Worm (Caenorhabditis elegans): ENCODE data around the gene tag-120.

Gene tag-120

ce11 chrV:9752918-9753317 lies 43.3 kb upstream of the tag-120 start, which contains the start of gene F58E6.6:
F58E6.6 (minus strand) TSS chrV:9753018.
- TF ChIP-seq ceh-39 (tag; optimal IDR thresholded peaks at IDR 0.05) (no peak), blmp-1 (tag; optimal IDR thresholded peaks at IDR 0.05) (no peak), tbx-8 (GFP tag; optimal IDR thresholded peaks at IDR 0.05) (no peak)

ce11 chrV:9750308-9750707 lies 40.7 kb upstream of the tag-120 start, which contains the start of gene F58E6.4:
F58E6.4 (minus strand) TSS chrV:9750408.
- TF ChIP-seq snpc-4 (tag; optimal IDR thresholded peaks at IDR 0.05) (no peak), unc-39 (tag; optimal IDR thresholded peaks at IDR 0.05) (no peak), drap-1 (GFP tag; optimal IDR thresholded peaks at IDR 0.05) (no peak), unc-62 (GFP tag; optimal IDR thresholded peaks at IDR 0.05) (no peak), nhr-2 (tag; optimal IDR thresholded peaks at IDR 0.05) (no peak), ham-2 (GFP tag; optimal IDR thresholded peaks at IDR 0.05) (no peak), ceh-39 (tag; optimal IDR thresholded peaks at IDR 0.05) (no peak), zip-8 (tag; optimal IDR thresholded peaks at IDR 0.05) (no peak), bed-3 (GFP tag; optimal IDR thresholded peaks at IDR 0.05) (no peak), unc-120 (tag; optimal IDR thresholded peaks at IDR 0.05; ENCODE audit: poor library complexity, severe bottlenecking) (no peak), lin-13 (tag; optimal IDR thresholded peaks at IDR 0.05) (no peak), tbx-8 (GFP tag; optimal IDR thresholded peaks at IDR 0.05) (no peak), elt-3 (tag; optimal IDR thresholded peaks at IDR 0.05) (no peak), ceh-83 (GFP tag; optimal IDR thresholded peaks at IDR 0.05) (no peak), sem-2 (GFP tag; optimal IDR thresholded peaks at IDR 0.05) (no peak), flh-1 (GFP tag; optimal IDR thresholded peaks at IDR 0.05) (no peak), pha-4 (tag; optimal IDR thresholded peaks at IDR 0.05) (no peak), cnd-1 (tag; optimal IDR thresholded peaks at IDR 0.05) (no peak)

ce11 chrV:9744934-9745333 lies 35.3 kb upstream of the tag-120 start, which contains the start of gene F58E6.13:
F58E6.13 (plus strand) TSS chrV:9745234.
- TF ChIP-seq zip-8 (tag; optimal IDR thresholded peaks at IDR 0.05) (no peak), nhr-2 (tag; optimal IDR thresholded peaks at IDR 0.05) (no peak), ham-2 (GFP tag; optimal IDR thresholded peaks at IDR 0.05) (no peak), lin-13 (tag; optimal IDR thresholded peaks at IDR 0.05) (no peak), flh-1 (GFP tag; optimal IDR thresholded peaks at IDR 0.05) (no peak), sem-2 (GFP tag; optimal IDR thresholded peaks at IDR 0.05) (no peak), elt-3 (tag; optimal IDR thresholded peaks at IDR 0.05) (no peak), ces-1 (GFP tag; optimal IDR thresholded peaks at IDR 0.05) (no peak), pha-4 (tag; optimal IDR thresholded peaks at IDR 0.05) (no peak), lin-32 (GFP tag; optimal IDR thresholded peaks at IDR 0.05) (no peak), mep-1 (tag; optimal IDR thresholded peaks at IDR 0.05) (no peak), snpc-4 (tag; optimal IDR thresholded peaks at IDR 0.05) (no peak), bed-3 (GFP tag; optimal IDR thresholded peaks at IDR 0.05) (no peak), unc-120 (tag; optimal IDR thresholded peaks at IDR 0.05; ENCODE audit: poor library complexity, severe bottlenecking) (no peak), elt-1 (tag; optimal IDR thresholded peaks at IDR 0.05; ENCODE audit: borderline replicate concordance, insufficient read depth) (no peak), nhr-76 (tag; optimal IDR thresholded peaks at IDR 0.05) (no peak), tbx-8 (GFP tag; optimal IDR thresholded peaks at IDR 0.05) (no peak), ceh-83 (GFP tag; optimal IDR thresholded peaks at IDR 0.05) (no peak), M03D4.4 (tag; optimal IDR thresholded peaks at IDR 0.05) (no peak), sptf-1 (tag; optimal IDR thresholded peaks at IDR 0.05) (no peak)

- TF ChIP-seq ceh-83 (GFP tag; optimal IDR thresholded peaks at IDR 0.05): no peak
- TF ChIP-seq mls-2 (tag; optimal IDR thresholded peaks at IDR 0.05): no peak
- no peak for TF ChIP-seq unc-120 (tag; optimal IDR thresholded peaks at IDR 0.05; ENCODE audit: poor library complexity, severe bottlenecking)
- no peak for TF ChIP-seq nhr-28 (tag; optimal IDR thresholded peaks at IDR 0.05)
Observed at ce11 chrV:9740858-9741257, 31.2 kb upstream of the tag-120 start, which contains the start of gene sta-2. sta-2 (plus strand) TSS chrV:9741206.

- TF ChIP-seq mep-1 (tag; optimal IDR thresholded peaks at IDR 0.05) (no peak), unc-39 (tag; optimal IDR thresholded peaks at IDR 0.05) (no peak)
Observed at ce11 chrV:9739402-9739801, 29.8 kb upstream of the tag-120 start, which contains the start of gene marc-1. marc-1 (plus strand) TSS chrV:9739702.

ce11 chrV:9738077-9738705 lies 28.6 kb upstream of the tag-120 start:
- TF ChIP-seq sptf-1 (tag; optimal IDR thresholded peaks at IDR 0.05): no peak
- no peak for TF ChIP-seq ham-2 (GFP tag; optimal IDR thresholded peaks at IDR 0.05)
- TF ChIP-seq M03D4.4 (tag; optimal IDR thresholded peaks at IDR 0.05): no peak
- TF ChIP-seq nhr-28 (tag; optimal IDR thresholded peaks at IDR 0.05): no peak
- TF ChIP-seq sem-2 (GFP tag; optimal IDR thresholded peaks at IDR 0.05): no peak
- no peak for TF ChIP-seq bed-3 (GFP tag; optimal IDR thresholded peaks at IDR 0.05)
- no peak for TF ChIP-seq ceh-83 (GFP tag; optimal IDR thresholded peaks at IDR 0.05)
- no peak for TF ChIP-seq mep-1 (tag; optimal IDR thresholded peaks at IDR 0.05)
- TF ChIP-seq flh-1 (GFP tag; optimal IDR thresholded peaks at IDR 0.05): no peak
- no peak for TF ChIP-seq lin-13 (tag; optimal IDR thresholded peaks at IDR 0.05)
- TF ChIP-seq ceh-43 (GFP tag; optimal IDR thresholded peaks at IDR 0.05): no peak
- TF ChIP-seq mab-5 (tag; optimal IDR thresholded peaks at IDR 0.05): no peak
- TF ChIP-seq unc-39 (tag; optimal IDR thresholded peaks at IDR 0.05): no peak
- TF ChIP-seq lsy-2 (tag; optimal IDR thresholded peaks at IDR 0.05): no peak
- no peak for TF ChIP-seq nhr-76 (tag; optimal IDR thresholded peaks at IDR 0.05)
- TF ChIP-seq unc-120 (tag; optimal IDR thresholded peaks at IDR 0.05; ENCODE audit: poor library complexity, severe bottlenecking): no peak
- TF ChIP-seq mls-2 (tag; optimal IDR thresholded peaks at IDR 0.05): no peak
- no peak for TF ChIP-seq nhr-12 (tag; optimal IDR thresholded peaks at IDR 0.05)
- TF ChIP-seq elt-1 (tag; optimal IDR thresholded peaks at IDR 0.05; ENCODE audit: borderline replicate concordance, insufficient read depth): no peak
- TF ChIP-seq blmp-1 (tag; optimal IDR thresholded peaks at IDR 0.05): no peak
